Fruit fly (Drosophila melanogaster): Measurements from ENCODE around the gene CG14712.

The CG14712 gene

dm6 chr3R:11613252-11614036 lies 15.1 kb upstream of the CG14712 start (continued):
- peak; percentile 45 for TF ChIP-seq CG4404 (GFP tag; IDR thresholded peaks at IDR 0.05)
- TF ChIP-seq Fer2 (tag; optimal IDR thresholded peaks at IDR 0.05) = no peak
- peak; percentile 15 for TF ChIP-seq CG10654 (GFP tag; optimal IDR thresholded peaks at IDR 0.05)
- peak; percentile 28 for TF ChIP-seq CG10209 (GFP tag; optimal IDR thresholded peaks at IDR 0.05)
- peak; percentile 22 for TF ChIP-seq CG1529 (GFP tag; optimal IDR thresholded peaks at IDR 0.05)
- TF ChIP-seq ro (GFP tag; IDR thresholded peaks at IDR 0.05) = no peak
- no peak for TF ChIP-seq vfl (GFP tag; optimal IDR thresholded peaks at IDR 0.05)
- TF ChIP-seq CG11695 (GFP tag; IDR thresholded peaks at IDR 0.05) = 0 out of 3 replicates have a peak, but pooled peaks have one; percentile 12
- no peak for TF ChIP-seq CG5180 (GFP tag; optimal IDR thresholded peaks at IDR 0.05)
- no peak for TF ChIP-seq CG9437 (GFP tag; optimal IDR thresholded peaks at IDR 0.05)
- peak; percentile 82 for TF ChIP-seq Myb (GFP tag; optimal IDR thresholded peaks at IDR 0.05)
- peak; percentile 14 for TF ChIP-seq CG12104 (GFP tag; optimal IDR thresholded peaks at IDR 0.05)
- TF ChIP-seq inv (GFP tag; IDR thresholded peaks at IDR 0.05; ENCODE audit: partially characterized antibody) = peak; percentile 40; the same call in 1 of the 2 replicates
- TF ChIP-seq crp (GFP tag; optimal IDR thresholded peaks at IDR 0.05) = no peak
- TF ChIP-seq CG34422 (GFP tag; IDR thresholded peaks at IDR 0.05) = peak; percentile 85
- TF ChIP-seq odd (GFP tag; optimal IDR thresholded peaks at IDR 0.05) = no peak
- no peak for TF ChIP-seq Atf6 (GFP tag; IDR thresholded peaks at IDR 0.05)
- TF ChIP-seq Asciz (GFP tag; optimal IDR thresholded peaks at IDR 0.05) = no peak
- TF ChIP-seq Hey (tag; optimal IDR thresholded peaks at IDR 0.05) = no peak
- no peak for TF ChIP-seq cg (GFP tag; optimal IDR thresholded peaks at IDR 0.05)
- TF ChIP-seq CG7357 (GFP tag; IDR thresholded peaks at IDR 0.05) = no peak
- no peak for TF ChIP-seq CG31365 (tag; optimal IDR thresholded peaks at IDR 0.05)
- no peak for TF ChIP-seq jumu (GFP tag; optimal IDR thresholded peaks at IDR 0.05)
- no peak for TF ChIP-seq CG6654 (GFP tag; optimal IDR thresholded peaks at IDR 0.05)
- no peak for TF ChIP-seq kah (GFP tag; optimal IDR thresholded peaks at IDR 0.05)
- peak; percentile 61 for TF ChIP-seq Mes4 (GFP tag; optimal IDR thresholded peaks at IDR 0.05)
- no peak for TF ChIP-seq CG8478 (optimal IDR thresholded peaks at IDR 0.05)
- TF ChIP-seq CG1792 (GFP tag; optimal IDR thresholded peaks at IDR 0.05) = no peak
- TF ChIP-seq CG30431 (GFP tag; optimal IDR thresholded peaks at IDR 0.05) = peak; percentile 45
- TF ChIP-seq CG13123 (GFP tag; optimal IDR thresholded peaks at IDR 0.05) = peak; percentile 27
- peak; percentile 48 to 54 for TF ChIP-seq Hr51 (GFP tag; optimal IDR thresholded peaks at IDR 0.05)
- TF ChIP-seq unpg (GFP tag; optimal IDR thresholded peaks at IDR 0.05) = peak; percentile 18
- peak; percentile 76 for TF ChIP-seq Sox102F (GFP tag; optimal IDR thresholded peaks at IDR 0.05)
- peak; percentile 74 for TF ChIP-seq Gug (GFP tag; IDR thresholded peaks at IDR 0.05)
- TF ChIP-seq dmrt99B (tag; optimal IDR thresholded peaks at IDR 0.05) = peak; percentile 46
- TF ChIP-seq CG9876 (GFP tag; optimal IDR thresholded peaks at IDR 0.05) = peak; percentile 74
- TF ChIP-seq exex (tag; optimal IDR thresholded peaks at IDR 0.05) = no peak
- TF ChIP-seq CG7372 (GFP tag; IDR thresholded peaks at IDR 0.05) = peak; percentile 55; the same call in 1 of the 2 replicates
- no peak for TF ChIP-seq CG6683 (GFP tag; optimal IDR thresholded peaks at IDR 0.05)
- TF ChIP-seq Ssrp (tag; optimal IDR thresholded peaks at IDR 0.05) = peak; percentile 45
- peak; percentile 46 for TF ChIP-seq Hmr (GFP tag; optimal IDR thresholded peaks at IDR 0.05)
- no peak for TF ChIP-seq schlank (tag; optimal IDR thresholded peaks at IDR 0.05)
- peak; percentile 60 for TF ChIP-seq PHDP (tag; optimal IDR thresholded peaks at IDR 0.05)
- no peak for TF ChIP-seq Dref (GFP tag; IDR thresholded peaks at IDR 0.05)
- peak; percentile 62 for TF ChIP-seq Aef1 (GFP tag; IDR thresholded peaks at IDR 0.05)
- peak; percentile 86; the same call in 2 of the 3 replicates for TF ChIP-seq CG2199 (GFP tag; IDR thresholded peaks at IDR 0.05)
- peak; percentile 66 for TF ChIP-seq CG10366 (GFP tag; IDR thresholded peaks at IDR 0.05)
- TF ChIP-seq Abd-B (GFP tag; optimal IDR thresholded peaks at IDR 0.05) = peak; percentile 35
- peak; percentile 54 for TF ChIP-seq CG9215 (GFP tag; IDR thresholded peaks at IDR 0.05)

Measured in whole organism, embryonic.